Worm (Caenorhabditis elegans) whole organism, L4 larva: ENCODE data around the gene F09E10.7.

Experiments used
- ama-1 ChIP-seq: fragments of 150-350 bp; optimal IDR thresholded peaks from 2 replicates; lab custom pipeline; 2014; ENCODE audit warnings: inconsistent platforms, mixed read lengths
- daf-16 ChIP-seq, 3 experiments: sonication (generic microtip); optimal IDR thresholded peaks; 2 replicates each; lab custom pipeline; 2016 to 2017; ENCODE audit warnings: missing genetic modification characterization in 3 of 3, missing genetic modification reagents in 3 of 3, mild to moderate bottlenecking in 2 of 3, missing compliant biosample characterization in 2 of 3, missing biosample characterization in 1 of 3, moderate library complexity in 1 of 3
- fkh-10 ChIP-seq: fragments of 150-350 bp; optimal IDR thresholded peaks from 2 replicates; lab custom pipeline; 2014; ENCODE audit warnings: missing biosample characterization, missing genetic modification reagents, missing genetic modification characterization
- lin-1 ChIP-seq: fragments of 200-800 bp; sonication (Bioruptor generic); IDR thresholded peaks from 2 replicates; pipeline ENCODE4 v1.3.6; 2022; ENCODE audit warnings: missing genetic modification reagents, missing genetic modification characterization, missing compliant biosample characterization
- mep-1 ChIP-seq: fragments of 150-350 bp; sonication (generic microtip); optimal IDR thresholded peaks from 3 replicates; lab custom pipeline; 2014; ENCODE audit warnings: missing biosample characterization, missing genetic modification characterization
- mxl-2 ChIP-seq: fragments of 200-800 bp; sonication (Bioruptor generic); conservative IDR thresholded peaks from 2 replicates; pipeline ENCODE4 v1.3.6; 2022; ENCODE audit warnings: missing genetic modification reagents, missing genetic modification characterization, missing compliant biosample characterization
- nhr-41 ChIP-seq: fragments of 200-800 bp; sonication (Bioruptor generic); IDR thresholded peaks from 2 replicates; pipeline ENCODE4 v1.3.6; 2022; ENCODE audit warnings: missing genetic modification reagents, missing genetic modification characterization, missing compliant biosample characterization
- nhr-77 ChIP-seq: fragments of 150-350 bp; optimal IDR thresholded peaks from 2 replicates; lab custom pipeline; 2014; ENCODE audit warnings: missing biosample characterization, missing genetic modification characterization
- pqm-1 ChIP-seq: sonication (generic microtip); optimal IDR thresholded peaks from 2 replicates; lab custom pipeline; 2017; ENCODE audit warnings: missing biosample characterization, missing genetic modification characterization

DNA sequence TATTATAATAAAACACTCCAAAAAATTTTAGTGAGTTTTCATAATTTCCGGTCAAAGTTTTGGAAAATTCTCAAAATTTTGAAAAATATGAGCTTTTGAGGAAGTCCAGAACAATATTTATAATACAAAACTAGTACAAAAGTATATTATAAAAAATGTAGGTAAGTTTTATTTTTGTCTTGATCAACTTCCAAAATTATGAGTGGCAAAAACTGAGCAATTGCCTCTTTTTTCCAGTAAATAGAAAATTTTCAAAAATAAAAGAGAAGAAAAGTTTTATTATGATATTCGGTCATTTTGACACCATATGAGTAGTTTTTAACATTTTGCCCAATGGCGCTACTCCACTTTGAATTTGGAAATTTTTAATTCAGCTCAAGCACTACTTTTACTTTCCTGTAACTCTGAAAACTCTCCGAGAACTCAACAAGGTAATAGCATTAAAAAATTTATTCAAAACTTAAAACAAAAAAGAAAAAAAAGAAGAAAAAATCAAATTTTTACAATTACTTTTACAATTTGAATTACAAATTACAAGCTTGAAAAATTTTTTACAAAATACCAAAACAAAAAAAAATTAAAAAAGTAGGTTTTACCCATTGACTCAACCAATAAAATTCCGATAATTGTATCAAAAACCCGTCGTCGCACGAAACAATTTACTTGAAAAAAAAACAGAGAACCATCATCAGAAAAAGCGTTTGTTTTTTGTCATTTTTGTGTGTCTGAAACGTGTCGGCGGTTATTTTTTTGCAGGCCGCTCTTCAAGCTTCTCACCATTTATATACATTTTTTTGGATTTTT lies 2.2 kb upstream of the F09E10.7 start:
- 0 out of 2 replicates have a peak, but pooled peaks have one; percentile 9 for TF ChIP-seq nhr-41 (GFP tag; lab: Robert Waterston, UW)
- no peak for TF ChIP-seq pqm-1 (tag; lab: Kevin White, UChicago)
- TF ChIP-seq ama-1: peak; percentile 56
- peak in 1 of 2 experiments; percentile 11 for TF ChIP-seq daf-16 (GFP tag; optimal IDR thresholded peaks at IDR 0.05; lab: Kevin White, UChicago)
- peak; percentile 53 for TF ChIP-seq daf-16 (tag; optimal IDR thresholded peaks at IDR 0.05; lab: Kevin White, UChicago)
- TF ChIP-seq mep-1: peak; percentile 77
- no peak; the same call in none of the 2 replicates for TF ChIP-seq lin-1 (GFP tag; lab: Robert Waterston, UW)
- no peak for TF ChIP-seq mxl-2
- peak; percentile 97 for TF ChIP-seq nhr-77 (tag; lab: Kevin White, UChicago)
- TF ChIP-seq fkh-10 (GFP tag; lab: Kevin White, UChicago): no peak
